Worm (Caenorhabditis elegans) whole organism, L1 larva: Measurements from ENCODE around the gene kmo-2.

Source experiments
- C16A3.4 ChIP-seq: fragments of 150-350 bp; optimal IDR thresholded peaks from 2 replicates; lab custom pipeline; 2014; ENCODE audit warnings: missing biosample characterization, missing genetic modification characterization
- ama-1 ChIP-seq: fragments of 150-350 bp; optimal IDR thresholded peaks from 2 replicates; lab custom pipeline; 2014
- blmp-1 ChIP-seq: fragments of 150-350 bp; optimal IDR thresholded peaks from 2 replicates; lab custom pipeline; 2014; ENCODE audit warnings: missing biosample characterization, missing genetic modification characterization
- ceh-82 ChIP-seq, 3 experiments: fragments of 150-350 bp in 1 of 3; sonication (generic microtip) in 2 of 3; optimal IDR thresholded peaks; 2 replicates each; lab custom pipeline; 2014 to 2017; ENCODE audit warnings: missing biosample characterization in 3 of 3, missing genetic modification characterization in 3 of 3
- ceh-88 ChIP-seq: fragments of 200-800 bp; sonication (Bioruptor generic); IDR thresholded peaks from 2 replicates; pipeline ENCODE4 v1.3.6; 2022; ENCODE audit warnings: missing genetic modification characterization, missing compliant biosample characterization
- ceh-90 ChIP-seq: sonication (generic microtip); optimal IDR thresholded peaks from 2 replicates; lab custom pipeline; 2016; ENCODE audit warnings: missing genetic modification characterization, missing compliant biosample characterization
- dpl-1 ChIP-seq, 3 experiments: fragments of 150-350 bp in 2 of 3; sonication (generic microtip) in 1 of 3; optimal IDR thresholded peaks; 2 replicates each; lab custom pipeline; 2014 to 2017; ENCODE audit warnings: missing biosample characterization in 3 of 3, missing genetic modification characterization in 3 of 3, missing genetic modification reagents in 3 of 3
- dsc-1 ChIP-seq: sonication (generic microtip); optimal IDR thresholded peaks from 2 replicates; lab custom pipeline; 2016; ENCODE audit warnings: mild to moderate bottlenecking, missing genetic modification characterization, missing compliant biosample characterization
- efl-1 ChIP-seq, 4 experiments: fragments of 150-350 bp; optimal IDR thresholded peaks in 3 of 4; peaks in 1 of 4; 1 replicate in 1 of 4; 2 replicates in 3 of 4; lab custom pipeline; 2014; ENCODE audit warnings: missing biosample characterization in 2 of 4, missing genetic modification characterization in 2 of 4, missing genetic modification reagents in 2 of 4
- egl-27 ChIP-seq, 2 experiments: fragments of 150-350 bp in 1 of 2; sonication (generic microtip); optimal IDR thresholded peaks; 3 replicates each; lab custom pipeline; 2017 to 2018; ENCODE audit warnings: missing biosample characterization in 2 of 2, missing genetic modification characterization in 2 of 2, missing genetic modification reagents in 2 of 2
- elt-3 ChIP-seq, 6 experiments: fragments of 150-350 bp in 1 of 6; sonication (generic microtip); optimal IDR thresholded peaks; 2 replicates each; lab custom pipeline; 2017 to 2018; ENCODE audit warnings: missing biosample characterization in 6 of 6, missing genetic modification characterization in 6 of 6, inconsistent platforms in 1 of 6
- fkh-4 ChIP-seq: sonication (generic microtip); optimal IDR thresholded peaks from 2 replicates; lab custom pipeline; 2016; ENCODE audit warnings: missing compliant biosample characterization, missing genetic modification characterization, borderline replicate concordance
- fkh-8 ChIP-seq: sonication (generic microtip); optimal IDR thresholded peaks from 2 replicates; lab custom pipeline; 2016; ENCODE audit warnings: mild to moderate bottlenecking, missing genetic modification characterization, missing compliant biosample characterization
- hpl-2 ChIP-seq: fragments of 150-350 bp; optimal IDR thresholded peaks from 2 replicates; lab custom pipeline; 2014; ENCODE audit warnings: missing biosample characterization, missing genetic modification reagents, missing genetic modification characterization
- isw-1 ChIP-seq: fragments of 200-800 bp; sonication (Bioruptor generic); IDR thresholded peaks from 2 replicates; pipeline ENCODE4 v1.3.6; 2022; ENCODE audit warnings: missing genetic modification characterization, missing compliant biosample characterization
- lin-14 ChIP-seq: fragments of 200-800 bp; sonication (Bioruptor generic); optimal IDR thresholded peaks from 2 replicates; lab custom pipeline; 2018; ENCODE audit warnings: mild to moderate bottlenecking, missing genetic modification characterization, moderate library complexity, missing compliant biosample characterization
- lin-15B ChIP-seq: fragments of 150-350 bp; sonication (generic microtip); optimal IDR thresholded peaks from 3 replicates; lab custom pipeline; 2014; ENCODE audit warnings: missing biosample characterization, missing genetic modification characterization
- lin-35 ChIP-seq, 2 experiments: fragments of 150-350 bp; optimal IDR thresholded peaks; 2 replicates each; lab custom pipeline; 2014; ENCODE audit warnings: missing biosample characterization in 2 of 2, missing genetic modification characterization in 2 of 2, missing genetic modification reagents in 2 of 2
- lin-39 ChIP-seq: fragments of 150-350 bp; optimal IDR thresholded peaks from 2 replicates; lab custom pipeline; 2014; ENCODE audit warnings: missing biosample characterization, missing genetic modification reagents, missing genetic modification characterization
- lir-3 ChIP-seq: sonication (generic microtip); optimal IDR thresholded peaks from 2 replicates; lab custom pipeline; 2016; ENCODE audit warnings: mild to moderate bottlenecking, missing genetic modification characterization, moderate library complexity, missing compliant biosample characterization; ENCODE audit not compliant: poor library complexity
- mdl-1 ChIP-seq, 2 experiments: fragments of 150-350 bp; optimal IDR thresholded peaks; 2 replicates each; lab custom pipeline; 2014 to 2017; ENCODE audit warnings: missing biosample characterization in 2 of 2, missing genetic modification characterization in 2 of 2, inconsistent platforms in 1 of 2
- nhr-20 ChIP-seq: sonication (generic microtip); optimal IDR thresholded peaks from 2 replicates; lab custom pipeline; 2016; ENCODE audit warnings: mild to moderate bottlenecking, missing genetic modification characterization, missing compliant biosample characterization
- nhr-28 ChIP-seq: fragments of 150-350 bp; optimal IDR thresholded peaks from 2 replicates; lab custom pipeline; 2014; ENCODE audit warnings: missing biosample characterization, missing genetic modification characterization
- nhr-47 ChIP-seq: sonication (generic microtip); optimal IDR thresholded peaks from 2 replicates; lab custom pipeline; 2016; ENCODE audit warnings: mild to moderate bottlenecking, missing genetic modification characterization, moderate library complexity, missing compliant biosample characterization
- nhr-71 ChIP-seq: sonication (generic microtip); optimal IDR thresholded peaks from 2 replicates; lab custom pipeline; 2016; ENCODE audit warnings: mild to moderate bottlenecking, missing genetic modification characterization, moderate library complexity, missing compliant biosample characterization
- nhr-77 ChIP-seq: fragments of 150-350 bp; optimal IDR thresholded peaks from 2 replicates; lab custom pipeline; 2014; ENCODE audit warnings: missing biosample characterization, missing genetic modification characterization
- nhr-84 ChIP-seq: sonication (generic microtip); optimal IDR thresholded peaks from 2 replicates; lab custom pipeline; 2017; ENCODE audit warnings: missing biosample characterization, missing genetic modification characterization
- pag-3 ChIP-seq: sonication (generic microtip); optimal IDR thresholded peaks from 2 replicates; lab custom pipeline; 2017; ENCODE audit warnings: missing genetic modification characterization, mild to moderate bottlenecking, missing compliant biosample characterization, antibody characterized with exemption, borderline replicate concordance; ENCODE audit not compliant: insufficient read depth
- pax-3 ChIP-seq: fragments of 200-800 bp; sonication (Bioruptor generic); optimal IDR thresholded peaks from 2 replicates; lab custom pipeline; 2018; ENCODE audit warnings: mild to moderate bottlenecking, missing genetic modification characterization, moderate library complexity, missing compliant biosample characterization
- pqm-1 ChIP-seq: sonication (generic microtip); optimal IDR thresholded peaks from 3 replicates; lab custom pipeline; 2017; ENCODE audit warnings: missing biosample characterization, missing genetic modification characterization
- rnt-1 ChIP-seq: sonication (generic microtip); optimal IDR thresholded peaks from 2 replicates; lab custom pipeline; 2016; ENCODE audit warnings: mild to moderate bottlenecking, missing genetic modification characterization, moderate library complexity, missing compliant biosample characterization
- snpc-4 ChIP-seq: fragments of 150-350 bp; optimal IDR thresholded peaks from 2 replicates; lab custom pipeline; 2014; ENCODE audit warnings: missing biosample characterization, missing genetic modification characterization
- snu-23 ChIP-seq: sonication (generic microtip); optimal IDR thresholded peaks from 2 replicates; lab custom pipeline; 2016; ENCODE audit warnings: missing genetic modification characterization, missing compliant biosample characterization
- sox-4 ChIP-seq: sonication (generic microtip); optimal IDR thresholded peaks from 2 replicates; lab custom pipeline; 2016; ENCODE audit warnings: missing genetic modification characterization, missing compliant biosample characterization
- swsn-7 ChIP-seq: sonication (generic microtip); optimal IDR thresholded peaks from 2 replicates; lab custom pipeline; 2016; ENCODE audit warnings: missing genetic modification characterization, missing compliant biosample characterization
- unc-130 ChIP-seq: fragments of 150-350 bp; optimal IDR thresholded peaks from 2 replicates; lab custom pipeline; 2017; ENCODE audit warnings: missing biosample characterization, missing genetic modification characterization, inconsistent platforms
- unc-62 ChIP-seq: fragments of 150-350 bp; optimal IDR thresholded peaks from 2 replicates; lab custom pipeline; 2014; ENCODE audit warnings: missing biosample characterization, missing genetic modification reagents, missing genetic modification characterization
- unc-86 ChIP-seq: sonication (generic microtip); optimal IDR thresholded peaks from 2 replicates; lab custom pipeline; 2016; ENCODE audit warnings: missing genetic modification characterization, missing compliant biosample characterization
- xbp-1 ChIP-seq: sonication (generic microtip); optimal IDR thresholded peaks from 2 replicates; lab custom pipeline; 2016; ENCODE audit warnings: missing genetic modification characterization, missing compliant biosample characterization
- zag-1 ChIP-seq: fragments of 150-350 bp; optimal IDR thresholded peaks from 2 replicates; lab custom pipeline; 2014; ENCODE audit warnings: missing biosample characterization, missing genetic modification characterization
- ztf-11 ChIP-seq, 2 experiments: sonication (generic microtip); optimal IDR thresholded peaks; 2 replicates each; lab custom pipeline; 2016 to 2017; ENCODE audit warnings: missing genetic modification characterization in 2 of 2, missing biosample characterization in 1 of 2, missing compliant biosample characterization in 1 of 2

kmo-2 gene

DNA sequence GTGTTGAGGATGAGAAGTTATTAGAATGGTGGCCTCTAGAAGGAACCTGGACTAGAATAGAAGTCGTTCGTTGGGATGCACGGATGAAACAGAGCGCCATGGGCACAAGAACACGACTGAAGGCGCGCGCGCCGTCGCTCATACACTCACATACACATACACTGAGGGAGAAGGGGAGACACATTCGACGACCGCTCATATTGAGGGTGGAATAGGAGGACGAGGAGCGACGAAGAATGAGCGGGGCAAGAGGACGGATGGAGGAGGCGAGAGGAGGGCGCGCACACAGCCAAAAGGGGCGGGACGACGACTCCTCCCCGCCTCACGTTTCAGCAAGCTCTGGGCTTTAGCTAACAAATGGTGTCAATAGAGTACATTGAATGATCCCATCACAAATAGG lies 29.6 kb downstream of the kmo-2 start:
- TF ChIP-seq lin-14 (GFP tag; lab: Kevin White, UChicago) (peak; percentile 51), nhr-71 (no peak), hpl-2 (GFP tag; lab: Kevin White, UChicago) (no peak), nhr-28 (no peak), nhr-84 (tag; lab: Kevin White, UChicago) (no peak), nhr-77 (tag; lab: Kevin White, UChicago) (no peak), isw-1 (GFP tag; lab: Robert Waterston, UW) (no peak), ceh-88 (GFP tag; lab: Robert Waterston, UW) (no peak), dpl-1 (GFP tag; optimal IDR thresholded peaks at IDR 0.05; lab: Kevin White, UChicago) (peak in 1 of 3 experiments; percentile 34), unc-130 (tag; lab: Kevin White, UChicago) (no peak), unc-62 (no peak), ztf-11 (tag; optimal IDR thresholded peaks at IDR 0.05; lab: Kevin White, UChicago) (no peak), lin-35 (GFP tag; optimal IDR thresholded peaks at IDR 0.05; lab: Kevin White, UChicago) (peak in 1 of 2 experiments; percentile 54), xbp-1 (peak; percentile 22), C16A3.4 (no peak), pag-3 (tag; lab: Kevin White, UChicago) (no peak), pax-3 (tag; lab: Kevin White, UChicago) (peak; percentile 31), efl-1 (optimal IDR thresholded peaks at IDR 0.05; lab: Kevin White, UChicago) (no peak), efl-1 (GFP tag; optimal IDR thresholded peaks at IDR 0.05 in 1 of 2; lab: Kevin White, UChicago) (peak; percentile 18 to 58), blmp-1 (tag; lab: Kevin White, UChicago) (no peak), snpc-4 (tag; lab: Kevin White, UChicago) (no peak), zag-1 (no peak), lir-3 (tag; lab: Kevin White, UChicago) (no peak), snu-23 (GFP tag; lab: Kevin White, UChicago) (peak; percentile 29), rnt-1 (tag; lab: Kevin White, UChicago) (no peak), egl-27 (tag; optimal IDR thresholded peaks at IDR 0.05; lab: Kevin White, UChicago) (no peak), nhr-20 (tag; lab: Kevin White, UChicago) (peak; percentile 27), swsn-7 (tag; lab: Kevin White, UChicago) (peak; percentile 26), mdl-1 (tag; optimal IDR thresholded peaks at IDR 0.05; lab: Kevin White, UChicago) (no peak), fkh-8 (tag; lab: Kevin White, UChicago) (peak; percentile 12), dsc-1 (peak; percentile 28), sox-4 (tag; lab: Kevin White, UChicago) (no peak), lin-15B (tag; lab: Kevin White, UChicago) (no peak), nhr-47 (tag; lab: Kevin White, UChicago) (peak; percentile 46), pqm-1 (tag; lab: Kevin White, UChicago) (no peak), ceh-82 (tag; optimal IDR thresholded peaks at IDR 0.05; lab: Kevin White, UChicago) (peak in 2 of 3 experiments; percentile 8 to 58), ceh-90 (tag; lab: Kevin White, UChicago) (no peak), elt-3 (tag; optimal IDR thresholded peaks at IDR 0.05; lab: Kevin White, UChicago) (no peak), ama-1 (lab: Kevin White, UChicago) (peak; percentile 5)

DNA sequence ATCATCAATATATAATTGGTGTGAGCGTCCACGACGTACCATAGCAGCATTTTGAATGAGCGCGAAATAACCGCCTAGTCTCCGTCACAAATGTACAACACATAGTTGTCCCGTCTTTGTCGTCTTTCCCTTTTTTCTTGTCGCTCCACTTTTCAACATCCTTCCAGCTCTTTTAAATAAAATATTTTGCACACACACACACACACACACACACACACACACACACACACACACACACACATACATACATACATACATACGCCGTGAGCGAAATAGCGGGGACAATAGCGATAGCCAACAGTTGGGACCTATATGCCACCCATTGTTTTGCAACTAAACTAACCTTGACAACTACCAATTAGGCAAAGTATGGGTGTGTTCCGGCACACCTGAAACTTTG lies 30.0 kb downstream of the kmo-2 start:
- TF ChIP-seq lin-14 (GFP tag; lab: Kevin White, UChicago): peak; percentile 48
- TF ChIP-seq dpl-1 (GFP tag; optimal IDR thresholded peaks at IDR 0.05; lab: Kevin White, UChicago): no peak
- TF ChIP-seq isw-1 (GFP tag; lab: Robert Waterston, UW): peak; percentile 13; the same call in 1 of the 2 replicates
- TF ChIP-seq unc-86 (tag; lab: Kevin White, UChicago): peak; percentile 48
- TF ChIP-seq fkh-8 (tag; lab: Kevin White, UChicago): no peak
- no peak for TF ChIP-seq lin-39 (tag; lab: Kevin White, UChicago)
- no peak for TF ChIP-seq fkh-4 (tag; lab: Kevin White, UChicago)
- no peak for TF ChIP-seq sox-4 (tag; lab: Kevin White, UChicago)
- no peak for TF ChIP-seq dsc-1
- no peak for TF ChIP-seq zag-1
